Fruit fly (Drosophila melanogaster) Kc167 (cell line): ENCODE results near the gene CG7430.

Experiments
- Myc ChIP-seq: fragments of >200 bp; optimal IDR thresholded peaks from 2 replicates; lab custom pipeline; 2017; ENCODE audit warnings: missing external identifiers
- Sin3A ChIP-seq: fragments of >200 bp; optimal IDR thresholded peaks from 2 replicates; lab custom pipeline; 2018; ENCODE audit warnings: missing external identifiers
- h ChIP-seq: fragments of >200 bp; optimal IDR thresholded peaks from 3 replicates; lab custom pipeline; 2018; ENCODE audit warnings: missing external identifiers
- insv ChIP-seq: fragments of >200 bp; optimal IDR thresholded peaks from 3 replicates; lab custom pipeline; 2018; ENCODE audit warnings: missing external identifiers
- psq ChIP-seq: fragments of >200 bp; optimal IDR thresholded peaks from 2 replicates; lab custom pipeline; 2017; ENCODE audit warnings: missing external identifiers
- ttk ChIP-seq: sonication (Bioruptor generic); optimal IDR thresholded peaks from 2 replicates; lab custom pipeline; 2017; ENCODE audit warnings: missing external identifiers

Gene CG7430

DNA sequence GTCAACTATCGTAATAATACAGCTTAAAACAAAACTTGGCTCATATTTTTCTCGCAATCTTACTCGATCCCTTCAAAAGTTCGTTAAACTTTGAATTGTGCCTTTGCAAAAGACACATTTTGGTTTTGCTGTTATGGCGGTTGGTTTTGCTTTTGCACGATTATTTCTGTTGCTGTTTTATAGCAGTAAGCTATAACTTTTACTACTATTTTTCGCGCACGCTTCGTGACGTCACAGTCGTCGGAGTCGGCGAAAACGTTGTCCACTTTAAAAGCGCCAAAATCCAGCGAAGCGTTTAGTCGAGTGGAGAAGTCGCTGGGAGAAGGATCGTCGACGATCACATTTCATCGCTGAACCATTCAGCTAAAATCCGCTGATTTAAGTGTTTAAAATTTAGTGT, 40.7 kb downstream of the CG7430 start, which contains the start of gene CG7402:
Gene CG7402 (plus strand): TSS at position 313 of the 400 bp plus-strand sequence.
- no peak for TF ChIP-seq h (lab: Kevin White, UChicago)
- TF ChIP-seq ttk (lab: Kevin White, UChicago), result no peak
- TF ChIP-seq psq, result no peak
- no peak for TF ChIP-seq Sin3A (lab: Kevin White, UChicago)
- no peak for TF ChIP-seq Myc (lab: Kevin White, UChicago)
- no peak for TF ChIP-seq insv (lab: Kevin White, UChicago)

DNA sequence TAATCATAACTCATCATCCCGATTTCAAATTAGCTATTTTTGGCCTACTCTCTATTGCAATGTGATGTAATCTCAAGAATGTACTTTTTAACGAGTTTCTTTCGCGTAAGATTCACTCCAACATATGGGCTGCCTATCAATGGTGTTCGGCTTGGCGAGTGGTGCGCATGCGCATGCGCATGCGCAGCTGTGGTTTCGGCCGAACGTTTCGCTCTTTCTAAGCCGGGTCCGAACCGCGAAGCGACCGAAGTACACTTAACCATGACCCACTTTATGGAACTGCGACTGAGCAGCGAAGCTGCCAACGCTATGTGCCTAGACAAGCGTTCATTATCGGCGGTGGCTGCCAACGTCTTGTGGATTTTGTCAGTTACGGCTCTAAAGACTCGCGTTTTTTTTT, 46.9 kb downstream of the CG7430 start:
- TF ChIP-seq insv (lab: Kevin White, UChicago), result no peak
- TF ChIP-seq h (lab: Kevin White, UChicago), result no peak
- no peak for TF ChIP-seq Myc (lab: Kevin White, UChicago)
- no peak for TF ChIP-seq Sin3A (lab: Kevin White, UChicago)
- no peak for TF ChIP-seq ttk (lab: Kevin White, UChicago)
- TF ChIP-seq psq, result no peak

DNA sequence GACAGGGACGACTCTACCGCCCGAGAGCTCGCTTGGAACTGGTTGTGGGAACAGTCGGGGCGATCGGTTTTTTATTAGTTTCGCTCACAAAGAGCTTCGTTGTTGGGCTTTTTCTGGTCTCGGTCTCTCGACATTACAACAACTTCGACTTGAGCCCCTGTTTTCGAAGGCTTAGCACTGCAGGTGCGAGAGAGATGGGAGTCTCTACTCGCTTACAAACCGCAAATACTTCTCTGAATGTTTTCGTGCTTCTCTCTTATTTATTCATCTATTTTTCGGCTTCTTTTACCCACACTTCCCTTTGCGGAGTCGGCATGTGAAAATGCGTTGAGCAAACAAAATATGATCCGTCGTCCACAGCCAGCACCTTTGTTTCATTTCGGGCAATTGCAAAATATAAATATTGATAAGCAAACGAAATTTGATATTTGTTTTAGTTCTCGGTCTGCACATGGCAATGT, 49.1 kb downstream of the CG7430 start, which contains the start of gene Tsp74F:
Gene Tsp74F (minus strand): TSS at position 48 of the 461 bp plus-strand sequence.
- TF ChIP-seq insv (lab: Kevin White, UChicago), result no peak
- no peak for TF ChIP-seq h (lab: Kevin White, UChicago)
- no peak for TF ChIP-seq psq
- TF ChIP-seq ttk (lab: Kevin White, UChicago), result no peak
- no peak for TF ChIP-seq Myc (lab: Kevin White, UChicago)
- no peak for TF ChIP-seq Sin3A (lab: Kevin White, UChicago)

DNA sequence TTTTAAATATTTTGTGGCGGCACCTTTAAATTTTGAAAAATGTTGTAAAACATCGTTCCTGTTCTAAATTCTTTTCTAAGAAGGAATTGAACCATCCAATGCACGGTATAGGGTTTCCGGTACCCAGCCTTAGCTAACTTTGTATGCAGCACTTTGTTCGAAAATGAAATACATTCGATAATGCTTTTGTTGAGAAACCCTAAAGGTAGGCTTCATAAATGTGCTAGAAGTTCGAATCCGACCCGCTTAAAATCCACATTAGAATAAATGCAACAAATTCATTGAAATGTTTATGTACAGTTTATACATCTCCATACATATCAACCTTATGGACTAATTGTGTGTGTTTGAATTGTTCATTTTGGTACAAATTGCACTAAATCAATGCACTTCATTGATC, 51.9 kb downstream of the CG7430 start:
- TF ChIP-seq Sin3A (lab: Kevin White, UChicago), result no peak
- no peak for TF ChIP-seq psq
- TF ChIP-seq Myc (lab: Kevin White, UChicago), result no peak
- no peak for TF ChIP-seq h (lab: Kevin White, UChicago)
- TF ChIP-seq ttk (lab: Kevin White, UChicago), result no peak
- TF ChIP-seq insv (lab: Kevin White, UChicago), result no peak
